Worm (Caenorhabditis elegans) whole organism, late embryonic: ENCODE measurements around the gene Y64H9A.2.

ENCODE experiments used
- F13H6.1 ChIP-seq: sonication (generic microtip); optimal IDR thresholded peaks from 2 replicates; lab custom pipeline; 2016; ENCODE audit warnings: missing genetic modification characterization, missing compliant biosample characterization
- K02D7.2 ChIP-seq: sonication (generic microtip); optimal IDR thresholded peaks from 2 replicates; lab custom pipeline; 2017; ENCODE audit warnings: mild to moderate bottlenecking, missing genetic modification characterization, missing compliant biosample characterization
- ceh-14 ChIP-seq: sonication (generic microtip); optimal IDR thresholded peaks from 2 replicates; lab custom pipeline; 2016; ENCODE audit warnings: missing genotype, missing genetic modification characterization, missing compliant biosample characterization
- ceh-19 ChIP-seq: fragments of 200-800 bp; sonication (Bioruptor generic); optimal IDR thresholded peaks from 2 replicates; lab custom pipeline; 2018; ENCODE audit warnings: mild to moderate bottlenecking, missing genetic modification characterization, missing compliant biosample characterization
- pax-1 ChIP-seq: fragments of 150-350 bp; optimal IDR thresholded peaks from 2 replicates; lab custom pipeline; 2014; ENCODE audit warnings: missing biosample characterization, missing genetic modification characterization

DNA sequence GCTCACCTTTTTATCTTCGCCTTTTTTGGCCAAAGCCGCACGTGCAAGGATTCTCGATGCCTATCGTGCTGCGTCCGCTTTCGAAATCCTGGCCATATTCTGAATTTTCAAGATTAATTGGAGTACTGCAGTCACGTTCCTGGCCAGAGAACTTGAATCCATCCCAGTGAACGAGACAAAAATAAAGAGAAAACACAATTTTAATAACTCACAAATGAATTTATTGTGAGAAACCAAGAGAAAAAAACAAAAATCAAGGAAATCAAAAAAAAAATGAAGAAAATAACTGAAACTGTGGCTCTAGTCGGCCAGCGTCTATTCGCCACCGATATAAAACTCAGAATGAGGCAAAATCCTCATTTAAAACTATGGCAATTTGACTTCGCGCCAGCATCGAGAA, 15.4 kb downstream of the Y64H9A.2 start, which contains the start of gene C24H10.4:
- TF ChIP-seq pax-1: no peak
- no peak for TF ChIP-seq ceh-19 (GFP tag; lab: Kevin White, UChicago)
- TF ChIP-seq F13H6.1: no peak
- TF ChIP-seq ceh-14: no peak
- TF ChIP-seq K02D7.2 (tag; lab: Kevin White, UChicago): no peak
